Worm (Caenorhabditis elegans) whole organism, midembryonic: ENCODE results near the gene T28A11.16.

Experiments used
- T22C8.4 ChIP-seq: fragments of 200-800 bp; sonication (Bioruptor generic); IDR thresholded peaks from 2 replicates; pipeline ENCODE4 v1.3.6; 2022; ENCODE audit warnings: missing genetic modification characterization, missing compliant biosample characterization
- med-1 ChIP-seq: sonication (generic microtip); optimal IDR thresholded peaks from 2 replicates; lab custom pipeline; 2017; ENCODE audit warnings: missing genetic modification characterization, mild to moderate bottlenecking, missing compliant biosample characterization, antibody characterized with exemption, missing genetic modification reagents; ENCODE audit not compliant: insufficient read depth

ce11 chrV:3278101-3278639 is 19.2 kb upstream of the T28A11.16 start, which contains the start of gene fbxa-64:
- TF ChIP-seq med-1 (GFP tag; lab: Kevin White, UChicago) (no peak), T22C8.4 (GFP tag; lab: Robert Waterston, UW) (no peak)
